Worm (Caenorhabditis elegans): ENCODE results near the gene F53F1.6.

DNA sequence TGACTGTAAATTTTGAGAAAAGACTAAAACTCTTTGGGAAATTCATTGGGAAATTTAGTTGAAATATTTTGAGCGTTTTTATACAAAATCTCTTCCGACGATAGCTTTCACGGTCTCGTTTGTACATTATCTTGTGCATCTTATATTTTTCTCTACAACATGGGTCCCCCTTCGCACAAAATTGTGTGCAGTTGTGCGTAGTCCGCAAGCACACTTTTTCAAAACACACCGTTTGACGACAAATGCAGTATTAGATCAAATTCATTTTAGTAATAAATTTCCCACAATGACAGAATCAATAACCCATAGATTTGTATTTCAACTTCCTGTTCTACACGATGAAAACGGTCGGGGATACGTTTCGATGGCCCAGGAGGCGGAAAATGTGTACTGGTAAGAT, 40.4 kb upstream of the F53F1.6 start, which contains the start of gene F25H9.2:
- TF ChIP-seq unc-62 (GFP tag; optimal IDR thresholded peaks at IDR 0.05), result no peak
- TF ChIP-seq lin-54 (GFP tag; optimal IDR thresholded peaks at IDR 0.05), result no peak
- TF ChIP-seq ccch-3 (GFP tag; optimal IDR thresholded peaks at IDR 0.05), result no peak
- TF ChIP-seq F39B2.1 (GFP tag; IDR thresholded peaks at IDR 0.05), result no peak
- TF ChIP-seq lin-35 (GFP tag; optimal IDR thresholded peaks at IDR 0.05), result no peak
- TF ChIP-seq F49E8.2 (tag; optimal IDR thresholded peaks at IDR 0.05; ENCODE audit: insufficient read depth), result no peak
- no peak for TF ChIP-seq ama-1 (optimal IDR thresholded peaks at IDR 0.05)
- no peak for TF ChIP-seq ama-1 (GFP tag; optimal IDR thresholded peaks at IDR 0.05)
- TF ChIP-seq F57A8.1 (GFP tag; optimal IDR thresholded peaks at IDR 0.05), result no peak
- no peak for TF ChIP-seq hmg-1.2 (GFP tag; IDR thresholded peaks at IDR 0.05)
- TF ChIP-seq snpc-3.4 (tag; optimal IDR thresholded peaks at IDR 0.05), result no peak
- no peak for TF ChIP-seq snpc-4 (GFP tag; optimal IDR thresholded peaks at IDR 0.05)
- no peak for TF ChIP-seq snpc-4 (tag; optimal IDR thresholded peaks at IDR 0.05)
- no peak for TF ChIP-seq nhr-80 (tag; optimal IDR thresholded peaks at IDR 0.05)
- no peak for TF ChIP-seq pha-4 (tag; optimal IDR thresholded peaks at IDR 0.05)
- no peak for TF ChIP-seq cebp-1 (GFP tag; IDR thresholded peaks at IDR 0.05)
- no peak for TF ChIP-seq cebp-1 (tag; optimal IDR thresholded peaks at IDR 0.05)
